Worm (Caenorhabditis elegans): Measurements from ENCODE around the gene C03H5.7.

DNA sequence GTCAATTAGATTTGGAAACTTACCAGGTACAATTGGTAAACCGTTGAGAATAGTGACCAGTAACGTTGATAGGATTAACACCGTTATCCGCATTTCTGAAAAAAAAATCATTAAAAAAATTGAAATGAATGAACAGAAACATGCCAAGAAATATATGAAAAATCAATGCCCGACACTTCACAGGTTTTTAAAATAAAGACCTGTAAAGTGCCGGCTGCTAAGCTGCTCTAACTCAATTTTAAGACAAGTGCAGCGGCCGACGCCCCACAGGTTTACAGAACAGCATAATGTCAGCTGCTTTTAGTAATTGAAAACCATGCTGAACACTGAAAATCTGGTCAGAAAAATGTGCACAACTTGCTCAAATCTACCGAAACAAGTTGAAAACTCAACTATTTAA lies 47.6 kb upstream of the C03H5.7 start, which contains the start of gene cbn-1:
- no peak for TF ChIP-seq ama-1 (optimal IDR thresholded peaks at IDR 0.05)
- TF ChIP-seq pha-4 (tag; optimal IDR thresholded peaks at IDR 0.05), result no peak
- no peak for TF ChIP-seq fkh-10 (GFP tag; optimal IDR thresholded peaks at IDR 0.05)
- TF ChIP-seq nhr-25 (tag; optimal IDR thresholded peaks at IDR 0.05), result no peak
- TF ChIP-seq skn-1 (tag; optimal IDR thresholded peaks at IDR 0.05), result no peak
- TF ChIP-seq nhr-76 (tag; optimal IDR thresholded peaks at IDR 0.05), result no peak
